Fruit fly (Drosophila melanogaster): ENCODE measurements around the gene Pten.

The Pten gene

DNA sequence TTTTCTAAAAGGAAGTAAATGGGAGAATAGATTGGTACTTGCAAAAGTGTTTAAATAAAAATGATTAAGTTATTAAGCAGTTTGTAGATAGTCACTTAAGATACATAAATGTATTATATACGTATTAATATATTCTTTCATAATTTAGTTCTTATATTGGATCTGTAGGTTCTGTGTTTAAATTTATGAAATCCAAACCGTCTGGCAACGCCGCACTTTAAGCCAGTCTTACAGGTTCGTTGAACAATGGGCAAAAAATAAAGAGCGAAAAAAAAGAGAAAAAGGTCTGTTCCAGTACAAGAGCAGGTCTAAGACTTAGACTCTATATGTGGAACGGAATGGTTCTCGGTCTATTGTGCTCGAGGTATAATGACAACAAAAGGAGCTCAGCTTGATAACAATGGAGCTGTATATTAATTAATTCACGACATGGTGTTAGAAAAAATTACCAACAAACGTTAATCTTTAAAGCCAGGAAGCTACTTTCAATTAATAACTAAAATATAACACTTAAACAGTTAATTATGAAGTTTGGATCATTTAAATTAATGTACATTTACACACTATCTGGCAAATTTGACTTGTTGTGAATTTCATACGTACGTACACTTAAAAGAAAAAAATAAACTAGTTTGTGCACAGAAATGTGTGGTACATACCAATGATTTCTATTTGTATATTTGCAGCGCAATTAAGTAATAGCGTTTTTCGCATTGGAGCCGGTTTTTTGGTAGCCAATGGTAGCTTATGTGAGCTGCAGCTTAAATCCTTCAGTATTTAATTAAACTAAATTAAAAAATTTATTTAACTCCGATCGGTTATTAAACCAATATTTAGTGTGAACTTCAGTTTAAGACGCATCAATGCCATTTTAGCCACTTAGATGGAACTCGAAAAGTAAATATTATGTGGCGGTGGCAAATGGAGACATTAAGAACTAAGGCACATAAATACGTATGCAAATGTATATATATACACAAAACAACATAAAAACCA is 51.8 kb downstream of the Pten start, which contains the start of gene CG5731 (continued):
- TF ChIP-seq vvl (GFP tag; IDR thresholded peaks at IDR 0.05) (peak; percentile 39), ro (GFP tag; IDR thresholded peaks at IDR 0.05) (no peak), tgo (GFP tag; IDR thresholded peaks at IDR 0.05) (no peak), CG11247 (GFP tag; IDR thresholded peaks at IDR 0.05) (no peak), CG17612 (GFP tag; IDR thresholded peaks at IDR 0.05) (no peak), CG2120 (GFP tag; optimal IDR thresholded peaks at IDR 0.05) (no peak), ftz-f1 (GFP tag; optimal IDR thresholded peaks at IDR 0.05) (no peak), Atf6 (GFP tag; IDR thresholded peaks at IDR 0.05) (no peak), Dp (GFP tag; optimal IDR thresholded peaks at IDR 0.05) (no peak), zf30C (GFP tag; optimal IDR thresholded peaks at IDR 0.05) (peak; percentile 23), CG6683 (GFP tag; optimal IDR thresholded peaks at IDR 0.05) (no peak), CG6765 (GFP tag; optimal IDR thresholded peaks at IDR 0.05) (no peak), CG17328 (GFP tag; IDR thresholded peaks at IDR 0.05) (no peak), CG9437 (GFP tag; optimal IDR thresholded peaks at IDR 0.05) (no peak), MBD-R2 (GFP tag; IDR thresholded peaks at IDR 0.05) (0 out of 2 replicates have a peak, but pooled peaks have one; percentile 17), CG30431 (GFP tag; optimal IDR thresholded peaks at IDR 0.05) (no peak), fu2 (GFP tag; optimal IDR thresholded peaks at IDR 0.05) (no peak), CG6689 (GFP tag; IDR thresholded peaks at IDR 0.05) (no peak), Doc2 (GFP tag; IDR thresholded peaks at IDR 0.05) (no peak), nom (GFP tag; optimal IDR thresholded peaks at IDR 0.05) (peak; percentile 17), CG7839 (tag; optimal IDR thresholded peaks at IDR 0.05) (no peak), so (GFP tag; IDR thresholded peaks at IDR 0.05) (no peak), Antp (GFP tag; optimal IDR thresholded peaks at IDR 0.05) (no peak), row (GFP tag; IDR thresholded peaks at IDR 0.05) (peak; percentile 19; the same call in 1 of the 3 replicates), CG8924 (tag; optimal IDR thresholded peaks at IDR 0.05) (peak; percentile 2), CG1792 (GFP tag; optimal IDR thresholded peaks at IDR 0.05) (no peak), CG13775 (GFP tag; optimal IDR thresholded peaks at IDR 0.05) (no peak), zfh1 (GFP tag; IDR thresholded peaks at IDR 0.05) (no peak)

DNA sequence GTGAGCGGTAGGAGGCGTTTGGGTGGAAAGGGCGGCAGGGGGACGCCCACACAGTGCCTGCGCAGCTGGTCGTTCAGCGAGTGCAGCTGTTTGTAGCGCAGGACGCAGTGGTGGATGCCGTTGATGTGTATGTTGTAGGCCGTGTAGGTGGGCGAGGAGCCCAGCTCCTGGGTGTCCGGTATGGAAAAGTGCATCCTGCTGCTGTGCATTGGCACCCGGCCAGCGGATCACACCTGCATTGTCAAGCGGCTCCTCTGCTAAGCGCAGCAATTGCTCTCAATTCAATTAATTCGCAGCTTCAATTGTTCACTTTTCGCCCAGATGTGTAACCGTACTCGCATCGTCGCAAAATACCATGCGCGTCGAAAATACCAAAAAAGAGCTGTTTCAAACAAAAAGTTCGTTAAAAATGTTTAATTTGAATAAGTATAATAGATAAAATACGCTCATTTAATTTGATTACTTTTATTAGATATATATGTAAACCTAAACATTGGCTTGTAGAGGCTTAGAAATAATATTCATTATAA is 54.2 kb downstream of the Pten start, which contains the start of gene Snx17:
TSS of gene Snx17 (minus strand) at position 329 of the 530 bp plus-strand sequence.
- TF ChIP-seq bbx (GFP tag; IDR thresholded peaks at IDR 0.05; ENCODE audit: partially characterized antibody) (peak; percentile 24; the same call in 1 of the 2 replicates), wek (GFP tag; optimal IDR thresholded peaks at IDR 0.05) (peak; percentile 26), Tbp (GFP tag; optimal IDR thresholded peaks at IDR 0.05) (no peak), ewg (GFP tag; optimal IDR thresholded peaks at IDR 0.05) (peak; percentile 12), YL-1 (GFP tag; optimal IDR thresholded peaks at IDR 0.05) (peak; percentile 12), Atf-2 (GFP tag; optimal IDR thresholded peaks at IDR 0.05) (no peak), CG11093 (GFP tag; IDR thresholded peaks at IDR 0.05) (no peak), sim (GFP tag; IDR thresholded peaks at IDR 0.05) (no peak), Rfx (GFP tag; IDR thresholded peaks at IDR 0.05) (no peak), CG9797 (GFP tag; optimal IDR thresholded peaks at IDR 0.05) (peak; percentile 66), CrebB (tag; optimal IDR thresholded peaks at IDR 0.05) (no peak), Myb (GFP tag; optimal IDR thresholded peaks at IDR 0.05) (peak; percentile 68), MESR4 (GFP tag; optimal IDR thresholded peaks at IDR 0.05) (peak; percentile 67), CG4617 (GFP tag; optimal IDR thresholded peaks at IDR 0.05; ENCODE audit: borderline replicate concordance) (peak; percentile 69), pzg (GFP tag; optimal IDR thresholded peaks at IDR 0.05) (peak; percentile 43), CG34376 (GFP tag; optimal IDR thresholded peaks at IDR 0.05) (no peak), Dp (GFP tag; optimal IDR thresholded peaks at IDR 0.05) (peak; percentile 36), jigr1 (GFP tag; IDR thresholded peaks at IDR 0.05) (no peak), crp (GFP tag; optimal IDR thresholded peaks at IDR 0.05) (peak in 1 of 2 experiments; percentile 31), cg (GFP tag; optimal IDR thresholded peaks at IDR 0.05) (no peak), cad (GFP tag; optimal IDR thresholded peaks at IDR 0.05) (no peak), BEAF-32 (GFP tag; optimal IDR thresholded peaks at IDR 0.05) (peak; percentile 3)
